Worm (Caenorhabditis elegans) whole organism, mixed stage, embryonic: ENCODE measurements around the gene T05C7.7.
"Not testable (repeated sequence)": the region's sequence is repeated elsewhere in the genome, so short reads cannot be mapped to it uniquely, and the experiment has no call there.

ENCODE experiments used
- elt-1 ChIP-seq: sonication (generic microtip); optimal IDR thresholded peaks from 2 replicates; lab custom pipeline; 2017; ENCODE audit warnings: missing genetic modification characterization, mild to moderate bottlenecking, missing compliant biosample characterization, antibody characterized with exemption, moderate library complexity, borderline replicate concordance; ENCODE audit not compliant: insufficient read depth
- hlh-1 ChIP-seq: fragments of 150-350 bp; optimal IDR thresholded peaks from 2 replicates; lab custom pipeline; 2014; ENCODE audit warnings: missing biosample characterization, missing genetic modification reagents, missing genetic modification characterization
- nhr-237 ChIP-seq: fragments of 150-350 bp; optimal IDR thresholded peaks from 2 replicates; lab custom pipeline; 2014; ENCODE audit warnings: missing biosample characterization, missing genetic modification characterization
- nhr-28 ChIP-seq: fragments of 150-350 bp; optimal IDR thresholded peaks from 2 replicates; lab custom pipeline; 2014; ENCODE audit warnings: missing biosample characterization, missing genetic modification characterization
- snpc-4 ChIP-seq: fragments of 150-350 bp; optimal IDR thresholded peaks from 2 replicates; lab custom pipeline; 2014; ENCODE audit warnings: missing biosample characterization, missing genetic modification characterization

ce11 chrIV:111377-111776 lies 49.8 kb downstream of the T05C7.7 start, which contains the start of gene F29C4.4:
- TF ChIP-seq nhr-237, snpc-4, nhr-28, elt-1, hlh-1 (tag; lab: Kevin White, UChicago): not testable (repeated sequence)
